Fruit fly (Drosophila melanogaster) whole organism: ENCODE measurements around the gene CG31347.

Experiments used
- CG8478 ChIP-seq: fragments of >200 bp; optimal IDR thresholded peaks from 2 replicates; lab custom pipeline; 2018; ENCODE audit warnings: inconsistent platforms
- Dll ChIP-seq: fragments of >200 bp; optimal IDR thresholded peaks from 2 replicates; lab custom pipeline; 2017
- pan ChIP-seq: fragments of >200 bp; optimal IDR thresholded peaks from 2 replicates; lab custom pipeline; 2017
- psq ChIP-seq: fragments of >200 bp; optimal IDR thresholded peaks from 2 replicates; lab custom pipeline; 2017
- usp ChIP-seq: fragments of >200 bp; optimal IDR thresholded peaks from 2 replicates; lab custom pipeline; 2017; ENCODE audit warnings: missing biosample characterization, missing genetic modification characterization, mixed read lengths

DNA sequence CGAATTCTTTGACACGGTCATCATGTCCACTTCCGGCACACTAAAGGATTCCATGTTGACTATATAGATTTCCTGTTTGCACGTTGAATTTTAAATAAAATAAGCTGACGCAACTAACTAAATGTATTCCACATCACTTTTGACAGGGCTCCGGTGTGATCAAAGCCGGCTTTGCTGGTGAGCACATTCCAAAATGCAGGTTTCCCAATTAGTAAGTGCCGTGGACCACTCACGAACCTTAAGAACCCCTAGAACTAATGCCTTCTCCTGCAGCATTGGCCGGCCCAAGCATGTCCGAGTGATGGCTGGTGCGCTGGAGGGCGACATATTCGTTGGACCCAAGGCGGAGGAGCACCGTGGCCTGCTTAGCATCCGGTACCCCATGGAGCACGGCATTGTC, at the start of gene CG31347:
- TF ChIP-seq psq (no peak), usp (no peak), pan (lab: Kevin White, UChicago) (no peak), Dll (lab: Kevin White, UChicago) (no peak), CG8478 (lab: Kevin White, UChicago) (no peak)
